Worm (Caenorhabditis elegans) whole organism, mixed stage, embryonic: ENCODE results near the gene srz-12.

Experiments
- M03D4.4 ChIP-seq: sonication (generic microtip); optimal IDR thresholded peaks from 2 replicates; lab custom pipeline; 2017; ENCODE audit warnings: mild to moderate bottlenecking, missing genetic modification characterization, missing compliant biosample characterization
- bed-3 ChIP-seq: fragments of 200-800 bp; sonication (Bioruptor generic); optimal IDR thresholded peaks from 3 replicates; lab custom pipeline; 2018; ENCODE audit warnings: mild to moderate bottlenecking, missing genetic modification characterization, moderate library complexity, missing compliant biosample characterization
- blmp-1 ChIP-seq: fragments of 150-350 bp; optimal IDR thresholded peaks from 2 replicates; lab custom pipeline; 2014; ENCODE audit warnings: missing biosample characterization, missing genetic modification characterization
- ceh-39 ChIP-seq: fragments of 150-350 bp; optimal IDR thresholded peaks from 2 replicates; lab custom pipeline; 2014; ENCODE audit warnings: missing biosample characterization, missing genetic modification characterization
- ceh-43 ChIP-seq: fragments of 200-800 bp; sonication (Bioruptor generic); optimal IDR thresholded peaks from 2 replicates; lab custom pipeline; 2018; ENCODE audit warnings: mild to moderate bottlenecking, missing genetic modification characterization, moderate library complexity, missing compliant biosample characterization
- ceh-83 ChIP-seq: fragments of 200-800 bp; sonication (Bioruptor generic); optimal IDR thresholded peaks from 2 replicates; lab custom pipeline; 2018; ENCODE audit warnings: mild to moderate bottlenecking, missing genetic modification characterization, missing compliant biosample characterization
- ces-1 ChIP-seq: fragments of 150-350 bp; optimal IDR thresholded peaks from 2 replicates; lab custom pipeline; 2014; ENCODE audit warnings: missing biosample characterization, missing genetic modification reagents, missing genetic modification characterization
- cnd-1 ChIP-seq: fragments of 200-800 bp; sonication (Bioruptor generic); optimal IDR thresholded peaks from 2 replicates; lab custom pipeline; 2018; ENCODE audit warnings: mild to moderate bottlenecking, missing genetic modification characterization, missing compliant biosample characterization
- drap-1 ChIP-seq: fragments of 200-800 bp; sonication (Bioruptor generic); optimal IDR thresholded peaks from 3 replicates; lab custom pipeline; 2018; ENCODE audit warnings: mild to moderate bottlenecking, missing genetic modification characterization, missing compliant biosample characterization
- elt-1 ChIP-seq: sonication (generic microtip); optimal IDR thresholded peaks from 2 replicates; lab custom pipeline; 2017; ENCODE audit warnings: missing genetic modification characterization, mild to moderate bottlenecking, missing compliant biosample characterization, antibody characterized with exemption, moderate library complexity, borderline replicate concordance; ENCODE audit not compliant: insufficient read depth
- elt-3 ChIP-seq: fragments of 150-350 bp; optimal IDR thresholded peaks from 2 replicates; lab custom pipeline; 2014; ENCODE audit warnings: missing biosample characterization, missing genetic modification characterization
- flh-1 ChIP-seq: fragments of 200-800 bp; sonication (Bioruptor generic); optimal IDR thresholded peaks from 2 replicates; lab custom pipeline; 2018; ENCODE audit warnings: mild to moderate bottlenecking, missing genetic modification characterization, moderate library complexity, missing compliant biosample characterization
- ham-2 ChIP-seq: fragments of 200-800 bp; sonication (Bioruptor generic); optimal IDR thresholded peaks from 2 replicates; lab custom pipeline; 2018; ENCODE audit warnings: mild to moderate bottlenecking, missing genetic modification characterization, missing compliant biosample characterization
- hlh-1 ChIP-seq: fragments of 150-350 bp; optimal IDR thresholded peaks from 2 replicates; lab custom pipeline; 2014; ENCODE audit warnings: missing biosample characterization, missing genetic modification reagents, missing genetic modification characterization
- lin-13 ChIP-seq: fragments of 150-350 bp; optimal IDR thresholded peaks from 2 replicates; lab custom pipeline; 2014; ENCODE audit warnings: missing biosample characterization, missing genetic modification characterization
- lin-32 ChIP-seq: fragments of 200-800 bp; sonication (Bioruptor generic); optimal IDR thresholded peaks from 2 replicates; lab custom pipeline; 2018; ENCODE audit warnings: mild to moderate bottlenecking, missing genetic modification characterization, missing compliant biosample characterization
- lsy-2 ChIP-seq: fragments of 150-350 bp; optimal IDR thresholded peaks from 2 replicates; lab custom pipeline; 2014; ENCODE audit warnings: missing biosample characterization, missing genetic modification characterization
- mab-5 ChIP-seq: fragments of 150-350 bp; optimal IDR thresholded peaks from 2 replicates; lab custom pipeline; 2014; ENCODE audit warnings: missing biosample characterization, missing genetic modification characterization
- mep-1 ChIP-seq: fragments of 150-350 bp; optimal IDR thresholded peaks from 2 replicates; lab custom pipeline; 2017; ENCODE audit warnings: missing biosample characterization, missing genetic modification reagents, missing genetic modification characterization, inconsistent platforms
- mls-2 ChIP-seq: sonication (generic microtip); optimal IDR thresholded peaks from 2 replicates; lab custom pipeline; 2016; ENCODE audit warnings: mild to moderate bottlenecking, missing genetic modification characterization, moderate library complexity, missing compliant biosample characterization
- nhr-12 ChIP-seq: fragments of 150-350 bp; optimal IDR thresholded peaks from 2 replicates; lab custom pipeline; 2014; ENCODE audit warnings: missing biosample characterization, missing genetic modification characterization
- nhr-2 ChIP-seq: fragments of 150-350 bp; optimal IDR thresholded peaks from 2 replicates; lab custom pipeline; 2014; ENCODE audit warnings: missing biosample characterization, missing genetic modification characterization
- nhr-237 ChIP-seq: fragments of 150-350 bp; optimal IDR thresholded peaks from 2 replicates; lab custom pipeline; 2014; ENCODE audit warnings: missing biosample characterization, missing genetic modification characterization
- nhr-28 ChIP-seq: fragments of 150-350 bp; optimal IDR thresholded peaks from 2 replicates; lab custom pipeline; 2014; ENCODE audit warnings: missing biosample characterization, missing genetic modification characterization
- nhr-76 ChIP-seq: sonication (generic microtip); optimal IDR thresholded peaks from 2 replicates; lab custom pipeline; 2017; ENCODE audit warnings: missing biosample characterization, missing genetic modification characterization
- pha-4 ChIP-seq: fragments of 150-350 bp; optimal IDR thresholded peaks from 2 replicates; lab custom pipeline; 2018; ENCODE audit warnings: missing biosample characterization, missing genetic modification reagents, missing genetic modification characterization
- sem-2 ChIP-seq: fragments of 200-800 bp; sonication (Bioruptor generic); optimal IDR thresholded peaks from 2 replicates; lab custom pipeline; 2018; ENCODE audit warnings: mild to moderate bottlenecking, missing genetic modification characterization, missing compliant biosample characterization
- snpc-4 ChIP-seq: fragments of 150-350 bp; optimal IDR thresholded peaks from 2 replicates; lab custom pipeline; 2014; ENCODE audit warnings: missing biosample characterization, missing genetic modification characterization
- sptf-1 ChIP-seq: sonication (generic microtip); optimal IDR thresholded peaks from 2 replicates; lab custom pipeline; 2017; ENCODE audit warnings: mild to moderate bottlenecking, missing genetic modification characterization, moderate library complexity, missing compliant biosample characterization
- tbx-8 ChIP-seq: fragments of 200-800 bp; sonication (Bioruptor generic); optimal IDR thresholded peaks from 2 replicates; lab custom pipeline; 2018; ENCODE audit warnings: mild to moderate bottlenecking, missing genetic modification characterization, moderate library complexity, missing compliant biosample characterization
- unc-120 ChIP-seq: sonication (generic microtip); optimal IDR thresholded peaks from 2 replicates; lab custom pipeline; 2017; ENCODE audit warnings: missing genetic modification characterization, missing compliant biosample characterization; ENCODE audit not compliant: poor library complexity, severe bottlenecking
- unc-39 ChIP-seq: fragments of 150-350 bp; optimal IDR thresholded peaks from 2 replicates; lab custom pipeline; 2014; ENCODE audit warnings: missing biosample characterization, missing genetic modification characterization
- unc-62 ChIP-seq: fragments of 150-350 bp; optimal IDR thresholded peaks from 2 replicates; lab custom pipeline; 2014; ENCODE audit warnings: missing biosample characterization, missing genetic modification reagents, missing genetic modification characterization
- zip-8 ChIP-seq: fragments of 150-350 bp; optimal IDR thresholded peaks from 2 replicates; lab custom pipeline; 2014; ENCODE audit warnings: missing biosample characterization, missing genetic modification characterization
- ztf-11 ChIP-seq: fragments of 150-350 bp; optimal IDR thresholded peaks from 2 replicates; lab custom pipeline; 2014; ENCODE audit warnings: missing biosample characterization, missing genetic modification characterization

srz-12 gene

DNA sequence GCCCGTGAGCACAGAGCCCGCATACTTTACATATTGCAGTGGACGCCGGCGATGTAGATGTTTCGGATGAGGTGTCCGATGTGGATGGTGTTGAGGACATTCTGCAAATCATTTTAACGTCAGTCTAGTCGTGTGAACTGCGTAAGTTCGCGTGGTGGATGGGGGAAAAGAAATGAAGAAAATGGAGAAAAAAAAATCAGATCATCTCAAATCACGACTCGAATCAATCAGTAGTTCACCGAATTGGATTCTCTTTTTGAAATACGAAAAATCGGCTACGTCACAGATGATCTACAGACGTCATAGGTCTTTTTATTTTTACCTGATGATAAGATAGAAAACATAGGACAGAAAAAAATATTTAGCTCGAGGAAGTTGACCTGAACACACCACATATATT, 13.8 kb upstream of the srz-12 start, which contains the start of gene nhr-102:
nhr-102 (minus strand) TSS at position 101 of the 400 bp plus-strand sequence.
- TF ChIP-seq unc-62 = no peak
- no peak for TF ChIP-seq lin-13 (tag; lab: Kevin White, UChicago)
- TF ChIP-seq unc-39 (tag; lab: Kevin White, UChicago) = no peak
- TF ChIP-seq M03D4.4 (tag; lab: Kevin White, UChicago) = no peak
- TF ChIP-seq ceh-83 (GFP tag; lab: Kevin White, UChicago) = no peak
- no peak for TF ChIP-seq sem-2
- no peak for TF ChIP-seq nhr-12 (tag; lab: Kevin White, UChicago)
- no peak for TF ChIP-seq snpc-4 (tag; lab: Kevin White, UChicago)
- no peak for TF ChIP-seq ham-2 (GFP tag; lab: Kevin White, UChicago)
- TF ChIP-seq blmp-1 = no peak
- TF ChIP-seq elt-3 = no peak
- TF ChIP-seq, all 35 proteins: peak for 0

DNA sequence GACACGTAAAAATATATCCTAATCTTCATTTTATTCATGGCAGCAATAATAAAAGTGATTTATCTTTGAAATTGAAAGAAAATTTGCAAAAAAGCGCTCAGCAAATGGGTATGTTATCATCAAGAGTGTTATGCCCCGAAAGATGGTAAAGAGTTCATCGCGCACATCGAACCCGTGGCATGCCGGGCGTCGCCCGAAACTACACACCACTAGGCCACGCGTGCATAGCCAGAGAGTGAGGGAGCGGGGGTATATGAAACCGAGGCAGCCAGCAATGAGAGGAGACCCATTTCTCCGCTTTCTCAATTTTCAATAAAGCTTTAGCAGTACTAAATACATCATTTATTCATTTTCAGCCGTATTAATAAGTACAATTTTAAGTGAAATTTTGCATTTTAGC, 11.3 kb upstream of the srz-12 start:
- no peak for TF ChIP-seq mab-5 (tag; lab: Kevin White, UChicago)
- no peak for TF ChIP-seq elt-3
- peak; percentile 99 for TF ChIP-seq unc-120 (tag; lab: Kevin White, UChicago)
- TF ChIP-seq ham-2 (GFP tag; lab: Kevin White, UChicago) = peak; percentile 99
- TF ChIP-seq lin-13 (tag; lab: Kevin White, UChicago) = peak; percentile 85
- TF ChIP-seq sem-2 = peak; percentile 97
- TF ChIP-seq blmp-1 = no peak
- peak; percentile 100 for TF ChIP-seq drap-1 (GFP tag; lab: Kevin White, UChicago)
- TF ChIP-seq nhr-12 (tag; lab: Kevin White, UChicago) = peak; percentile 71
- peak; percentile 24 for TF ChIP-seq hlh-1
- TF ChIP-seq snpc-4 (tag; lab: Kevin White, UChicago) = no peak
- TF ChIP-seq ceh-43 (GFP tag; lab: Kevin White, UChicago) = peak; percentile 98
- peak; percentile 99 for TF ChIP-seq sptf-1 (tag; lab: Kevin White, UChicago)
- peak; percentile 92 for TF ChIP-seq nhr-28 (tag; lab: Kevin White, UChicago)
- TF ChIP-seq elt-1 (tag; lab: Kevin White, UChicago) = peak; percentile 44
- TF ChIP-seq bed-3 (GFP tag; lab: Kevin White, UChicago) = peak; percentile 98
- TF ChIP-seq ceh-39 = peak; percentile 18
- TF ChIP-seq ceh-83 (GFP tag; lab: Kevin White, UChicago) = peak; percentile 100
- peak; percentile 68 for TF ChIP-seq nhr-76 (tag; lab: Kevin White, UChicago)
- peak; percentile 99 for TF ChIP-seq lin-32
- peak; percentile 100 for TF ChIP-seq mls-2 (tag; lab: Kevin White, UChicago)
- peak; percentile 85 for TF ChIP-seq unc-62
- peak; percentile 99 for TF ChIP-seq M03D4.4 (tag; lab: Kevin White, UChicago)
- peak; percentile 99 for TF ChIP-seq tbx-8 (GFP tag; lab: Kevin White, UChicago)
- peak; percentile 73 for TF ChIP-seq pha-4 (tag; lab: Kevin White, UChicago)
- no peak for TF ChIP-seq nhr-2 (tag; lab: Kevin White, UChicago)
- TF ChIP-seq unc-39 (tag; lab: Kevin White, UChicago) = peak; percentile 84
- peak; percentile 63 for TF ChIP-seq nhr-237 (tag; lab: Kevin White, UChicago)
- peak; percentile 71 for TF ChIP-seq mep-1
- peak; percentile 82 for TF ChIP-seq ztf-11 (tag; lab: Kevin White, UChicago)
- TF ChIP-seq ces-1 (GFP tag; lab: Kevin White, UChicago) = no peak
- peak; percentile 99 for TF ChIP-seq cnd-1 (tag; lab: Kevin White, UChicago)
- peak; percentile 98 for TF ChIP-seq flh-1 (GFP tag; lab: Kevin White, UChicago)
- TF ChIP-seq zip-8 (tag; lab: Kevin White, UChicago) = peak; percentile 3
- TF ChIP-seq lsy-2 (tag; lab: Kevin White, UChicago) = peak; percentile 52
- TF ChIP-seq, all 35 proteins: peak for 29

- TF ChIP-seq nhr-76 (tag; lab: Kevin White, UChicago) = no peak
- no peak for TF ChIP-seq mab-5 (tag; lab: Kevin White, UChicago)
- TF ChIP-seq pha-4 (tag; lab: Kevin White, UChicago) = no peak
- TF ChIP-seq lin-13 (tag; lab: Kevin White, UChicago) = no peak
- no peak for TF ChIP-seq hlh-1
- no peak for TF ChIP-seq lin-32
- TF ChIP-seq tbx-8 (GFP tag; lab: Kevin White, UChicago) = no peak
- no peak for TF ChIP-seq mep-1
- no peak for TF ChIP-seq elt-1 (tag; lab: Kevin White, UChicago)
- TF ChIP-seq elt-3 = no peak
- TF ChIP-seq ztf-11 (tag; lab: Kevin White, UChicago) = no peak
- TF ChIP-seq ces-1 (GFP tag; lab: Kevin White, UChicago) = no peak
- no peak for TF ChIP-seq sptf-1 (tag; lab: Kevin White, UChicago)
- no peak for TF ChIP-seq nhr-12 (tag; lab: Kevin White, UChicago)
- TF ChIP-seq lsy-2 (tag; lab: Kevin White, UChicago) = no peak
These were observed 9.8 kb upstream of the srz-12 start, which contains the start of gene str-56 for ce11 chrV:15872273-15872672. str-56 (plus strand) TSS chrV:15872573.
